Fruit fly (Drosophila melanogaster) whole organism: ENCODE data around the gene CG14332.

Experiments used
- CG8478 ChIP-seq: fragments of >200 bp; optimal IDR thresholded peaks from 2 replicates; lab custom pipeline; 2018; ENCODE audit warnings: inconsistent platforms
- Dll ChIP-seq: fragments of >200 bp; optimal IDR thresholded peaks from 2 replicates; lab custom pipeline; 2017
- EcR ChIP-seq, 2 experiments: fragments of >200 bp; optimal IDR thresholded peaks; 2 replicates each; lab custom pipeline; 2017; ENCODE audit warnings: missing biosample characterization in 2 of 2, missing genetic modification characterization in 2 of 2, missing genetic modification reagents in 2 of 2
- pan ChIP-seq: fragments of >200 bp; optimal IDR thresholded peaks from 2 replicates; lab custom pipeline; 2017
- psq ChIP-seq: fragments of >200 bp; optimal IDR thresholded peaks from 2 replicates; lab custom pipeline; 2017
- usp ChIP-seq: fragments of >200 bp; optimal IDR thresholded peaks from 2 replicates; lab custom pipeline; 2017; ENCODE audit warnings: missing biosample characterization, missing genetic modification characterization, mixed read lengths

Gene CG14332

DNA sequence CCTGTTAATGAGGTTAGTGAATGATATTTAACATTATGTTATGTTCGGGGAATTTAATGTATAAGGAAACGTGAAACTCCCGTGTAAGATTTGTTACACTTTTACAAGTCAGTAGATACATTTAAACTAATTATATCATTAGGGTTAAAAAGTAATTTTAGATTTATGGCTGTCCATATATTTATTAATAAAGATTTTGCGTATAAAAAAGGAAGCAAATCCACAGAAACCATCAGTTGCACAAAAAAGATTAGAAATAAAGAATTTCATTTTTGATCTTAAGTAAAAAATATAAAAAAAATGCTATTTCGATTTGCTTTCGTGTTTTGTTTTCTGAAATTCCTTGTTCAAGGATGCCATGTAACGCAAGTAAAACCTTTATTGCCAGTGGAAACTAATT lies 1.7 kb downstream of the CG14332 start, which contains the start of gene CG42835:
TSS of gene CG42835 (plus strand) at position 301 of the 400 bp plus-strand sequence.
- TF ChIP-seq usp: no peak
- TF ChIP-seq EcR (GFP tag; optimal IDR thresholded peaks at IDR 0.05; lab: Kevin White, UChicago): no peak
- TF ChIP-seq pan (lab: Kevin White, UChicago): no peak
- no peak for TF ChIP-seq CG8478 (lab: Kevin White, UChicago)
- no peak for TF ChIP-seq Dll
- TF ChIP-seq psq (lab: Kevin White, UChicago): no peak

DNA sequence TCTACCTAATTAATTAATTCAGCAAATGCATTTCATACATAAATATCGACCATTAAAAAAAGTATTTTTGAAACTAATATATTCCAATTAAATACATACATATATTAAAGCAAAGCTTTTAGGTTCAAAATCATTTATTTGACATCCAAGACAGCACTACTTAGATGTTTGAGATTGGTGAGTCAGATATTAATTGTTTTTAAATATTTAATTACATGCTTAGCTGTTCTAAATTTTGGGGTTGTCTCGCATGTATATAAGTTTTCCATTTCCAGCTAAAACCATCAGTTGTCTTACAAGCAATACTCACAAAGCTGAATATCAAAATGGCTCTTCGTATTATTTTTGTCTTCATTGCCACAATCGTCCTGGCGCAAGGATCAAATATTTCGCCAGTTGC lies 3.5 kb downstream of the CG14332 start, which contains the start of gene CG42834:
TSS of gene CG42834 (plus strand) at position 301 of the 400 bp plus-strand sequence.
- TF ChIP-seq Dll (no peak), CG8478 (lab: Kevin White, UChicago) (no peak), usp (no peak), EcR (GFP tag; optimal IDR thresholded peaks at IDR 0.05; lab: Kevin White, UChicago) (no peak), psq (lab: Kevin White, UChicago) (no peak), pan (lab: Kevin White, UChicago) (no peak)

DNA sequence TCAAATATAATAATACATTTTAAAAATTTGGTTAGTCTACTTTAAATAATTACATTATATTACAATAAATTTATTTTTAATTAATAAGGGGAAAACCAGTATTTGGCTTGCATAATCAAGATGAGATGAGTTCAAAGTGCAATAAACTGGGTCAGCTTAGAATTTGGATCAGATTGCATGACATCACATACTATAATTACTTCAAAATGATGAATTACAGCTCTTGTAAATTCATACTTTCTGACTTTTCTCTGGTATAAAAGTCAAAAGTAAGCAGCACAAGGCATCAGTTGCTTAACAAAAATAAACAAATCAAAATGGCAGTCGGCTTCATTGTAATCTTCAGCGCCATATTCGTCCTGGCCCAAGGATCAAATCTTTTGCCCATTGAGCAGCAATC lies 4.8 kb downstream of the CG14332 start, which contains the start of gene CG33333:
TSS of gene CG33333 (plus strand) at position 301 of the 400 bp plus-strand sequence.
- TF ChIP-seq EcR (GFP tag; optimal IDR thresholded peaks at IDR 0.05; lab: Kevin White, UChicago) (no peak), Dll (no peak), usp (no peak), psq (lab: Kevin White, UChicago) (no peak), CG8478 (lab: Kevin White, UChicago) (no peak), pan (lab: Kevin White, UChicago) (no peak)

DNA sequence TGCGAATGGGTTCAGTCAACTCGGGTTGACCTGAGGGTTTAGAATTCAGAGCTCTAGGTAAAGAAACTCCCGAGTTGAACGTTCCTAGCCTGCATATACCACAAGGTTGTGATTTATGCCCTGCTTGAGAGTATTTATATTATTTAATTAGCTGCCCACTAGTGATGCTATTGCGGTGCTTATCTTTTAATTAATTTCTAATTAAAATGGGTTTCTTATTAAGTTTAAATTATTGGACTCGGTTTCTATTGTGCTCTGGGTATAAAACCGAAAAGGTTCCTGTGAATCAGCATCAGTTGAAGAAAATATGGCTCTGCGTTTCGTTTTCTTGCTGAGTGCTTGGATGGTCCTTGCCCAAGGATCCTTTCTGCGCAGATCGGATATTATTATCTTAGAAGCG lies 6.6 kb downstream of the CG14332 start, which contains the start of gene CG5866:
TSS of gene CG5866 (plus strand) at position 301 of the 400 bp plus-strand sequence.
- no peak for TF ChIP-seq Dll
- no peak for TF ChIP-seq usp
- no peak for TF ChIP-seq pan (lab: Kevin White, UChicago)
- TF ChIP-seq EcR (GFP tag; optimal IDR thresholded peaks at IDR 0.05; lab: Kevin White, UChicago): no peak
- no peak for TF ChIP-seq CG8478 (lab: Kevin White, UChicago)
- no peak for TF ChIP-seq psq (lab: Kevin White, UChicago)

DNA sequence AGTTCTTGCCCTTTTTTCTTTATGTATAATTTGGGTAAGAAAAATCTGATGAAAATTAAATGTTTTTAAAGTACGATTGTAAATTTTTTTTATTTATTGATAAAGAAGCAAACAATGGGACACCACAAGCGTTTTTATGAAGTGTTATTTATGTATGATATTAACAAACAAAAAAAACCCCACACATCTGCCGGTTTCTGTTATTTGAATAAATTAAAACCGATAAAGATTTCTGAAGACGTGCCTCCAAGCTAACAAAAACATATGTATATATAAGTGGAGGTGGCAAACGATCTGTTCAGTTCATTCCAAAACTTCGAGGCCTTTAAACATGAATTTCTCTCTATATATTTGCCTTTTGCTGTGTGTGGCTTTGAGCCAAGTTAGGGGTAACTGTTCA lies 8.4 kb downstream of the CG14332 start, which contains the start of gene CG42822:
TSS of gene CG42822 (plus strand) at position 301 of the 400 bp plus-strand sequence.
- no peak for TF ChIP-seq usp

DNA sequence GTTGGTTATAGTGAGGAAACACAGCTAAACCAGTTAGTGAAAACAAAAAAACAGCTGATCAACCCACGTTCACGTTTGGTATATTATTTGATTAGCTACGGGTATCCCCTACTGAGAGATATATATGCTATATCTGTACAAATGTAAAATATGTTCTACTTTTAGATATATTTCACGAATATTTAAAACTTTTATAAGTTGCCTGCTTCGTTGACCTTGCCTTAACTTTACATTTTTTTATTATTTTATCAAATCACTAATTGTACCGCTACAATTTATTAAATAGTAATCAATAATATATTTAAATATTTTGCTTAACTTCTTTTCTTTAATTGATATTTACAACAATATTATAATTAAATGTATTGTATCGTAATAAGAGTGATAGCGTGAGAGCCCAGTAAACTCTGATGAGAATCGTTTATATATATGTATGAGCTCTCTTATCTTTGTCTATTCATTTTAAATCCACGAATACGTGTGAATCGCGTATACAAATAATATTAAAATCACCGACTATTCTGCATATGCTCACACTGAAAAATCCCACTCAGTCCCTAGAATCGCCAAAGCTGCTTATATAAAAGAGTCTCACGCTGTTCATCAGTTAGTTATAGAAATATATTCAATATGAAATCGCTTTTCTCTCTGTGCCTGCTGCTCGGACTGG lies 9.4 kb downstream of the CG14332 start, which contains the start of gene CG42821:
TSS of gene CG42821 (plus strand) at position 620 of the 670 bp plus-strand sequence.
- TF ChIP-seq pan (lab: Kevin White, UChicago): no peak
- TF ChIP-seq psq (lab: Kevin White, UChicago): no peak
- TF ChIP-seq EcR (GFP tag; optimal IDR thresholded peaks at IDR 0.05; lab: Kevin White, UChicago): no peak

DNA sequence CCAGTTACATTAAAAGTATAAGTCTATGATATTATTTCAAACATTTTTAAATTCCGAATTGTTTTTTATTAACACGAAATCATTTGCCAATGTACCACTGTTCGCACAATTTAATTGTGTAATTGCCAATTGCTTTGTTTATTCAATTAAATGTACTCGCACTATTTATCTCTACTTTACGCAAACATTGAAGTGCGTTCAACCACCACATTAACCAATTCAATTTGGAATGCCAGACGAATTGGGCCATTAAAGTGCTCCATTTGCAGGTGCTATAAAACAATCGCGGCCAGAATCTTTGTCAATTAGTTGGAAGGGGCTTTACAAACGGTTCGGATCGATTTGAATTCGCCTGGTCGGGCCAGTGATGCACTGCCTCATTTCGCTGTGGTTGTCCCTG lies 11.2 kb downstream of the CG14332 start, which contains the start of gene CG5863:
TSS of gene CG5863 (plus strand) at position 301 of the 400 bp plus-strand sequence.
- no peak for TF ChIP-seq CG8478 (lab: Kevin White, UChicago)
- TF ChIP-seq usp: no peak
- no peak for TF ChIP-seq EcR (GFP tag; optimal IDR thresholded peaks at IDR 0.05; lab: Kevin White, UChicago)
- TF ChIP-seq psq (lab: Kevin White, UChicago): no peak
- no peak for TF ChIP-seq pan (lab: Kevin White, UChicago)
- no peak for TF ChIP-seq Dll

DNA sequence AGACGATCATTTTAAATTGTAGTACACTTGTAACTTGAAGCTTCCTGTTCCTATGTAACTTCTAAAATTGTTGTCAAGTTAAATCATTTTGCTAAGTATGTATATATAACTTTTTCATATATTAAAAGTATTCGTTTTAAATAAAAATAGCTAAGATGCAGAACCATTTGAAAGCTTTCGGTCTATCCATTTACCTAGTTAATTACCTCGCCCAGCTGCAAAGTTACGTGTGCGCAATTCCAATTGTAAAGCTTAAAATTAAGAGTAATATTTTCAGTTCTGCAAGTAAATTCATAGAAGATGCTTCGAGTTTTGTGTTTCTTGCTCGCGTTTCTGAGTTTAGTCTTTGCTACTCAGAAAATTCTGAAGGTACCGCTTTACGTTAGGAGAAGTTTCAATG lies 12.7 kb downstream of the CG14332 start, which contains the start of gene CG5860:
TSS of gene CG5860 (plus strand) at position 301 of the 400 bp plus-strand sequence.
- TF ChIP-seq EcR (GFP tag; optimal IDR thresholded peaks at IDR 0.05; lab: Kevin White, UChicago) (no peak), usp (no peak), pan (lab: Kevin White, UChicago) (no peak), CG8478 (lab: Kevin White, UChicago) (no peak), Dll (no peak), psq (lab: Kevin White, UChicago) (no peak)

DNA sequence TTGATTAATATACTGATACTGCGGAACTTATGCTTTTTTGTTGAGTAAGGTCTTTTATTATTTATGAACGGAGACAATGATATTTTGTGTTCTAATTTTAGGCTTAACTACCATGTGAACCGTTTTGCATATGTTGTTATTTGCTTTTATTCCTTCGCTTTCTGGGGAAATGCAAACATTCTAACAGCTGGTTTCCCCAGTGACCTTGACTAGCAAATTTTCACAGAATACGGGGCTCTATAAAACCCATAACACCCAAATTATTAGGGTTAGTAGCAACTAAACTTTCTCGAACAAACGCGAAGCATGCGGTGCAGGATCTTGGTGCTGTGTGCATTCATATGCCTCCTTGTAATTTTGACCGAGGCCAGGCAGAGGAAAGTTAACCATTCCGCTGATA lies 14.4 kb downstream of the CG14332 start, which contains the start of gene CG17283:
TSS of gene CG17283 (plus strand) at position 301 of the 400 bp plus-strand sequence.
- TF ChIP-seq psq (lab: Kevin White, UChicago) (no peak), EcR (GFP tag; optimal IDR thresholded peaks at IDR 0.05; lab: Kevin White, UChicago) (no peak), usp (no peak), CG8478 (lab: Kevin White, UChicago) (no peak), Dll (no peak), pan (lab: Kevin White, UChicago) (no peak)

DNA sequence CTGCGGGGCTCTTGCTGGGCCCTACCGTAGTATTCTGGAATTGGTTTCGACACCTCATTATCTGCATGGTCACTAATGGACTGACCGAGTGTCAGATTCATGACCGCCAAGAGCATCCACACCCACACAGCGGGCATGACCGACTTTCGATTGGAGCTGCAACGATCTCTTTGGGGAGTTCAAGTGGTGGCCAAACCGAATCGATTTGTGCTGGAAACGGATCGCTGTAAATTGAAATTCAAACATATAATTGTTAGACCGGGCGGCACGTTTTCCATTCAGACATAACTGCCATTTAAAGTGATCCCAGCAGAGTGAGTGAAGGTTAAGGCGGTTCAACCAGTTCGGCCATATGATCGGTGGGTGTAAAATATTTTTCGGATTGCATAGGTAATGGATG lies 15.6 kb downstream of the CG14332 start, which contains the start of the genes CG42824 and CG42798:
TSS of gene CG42824 (minus strand) at position 101 of the 400 bp plus-strand sequence.
TSS of gene CG42798 (plus strand) at position 268 of the 400 bp plus-strand sequence.
- TF ChIP-seq CG8478 (lab: Kevin White, UChicago) (no peak), pan (lab: Kevin White, UChicago) (no peak), Dll (no peak), EcR (GFP tag; optimal IDR thresholded peaks at IDR 0.05; lab: Kevin White, UChicago) (no peak), usp (no peak), psq (lab: Kevin White, UChicago) (no peak)

DNA sequence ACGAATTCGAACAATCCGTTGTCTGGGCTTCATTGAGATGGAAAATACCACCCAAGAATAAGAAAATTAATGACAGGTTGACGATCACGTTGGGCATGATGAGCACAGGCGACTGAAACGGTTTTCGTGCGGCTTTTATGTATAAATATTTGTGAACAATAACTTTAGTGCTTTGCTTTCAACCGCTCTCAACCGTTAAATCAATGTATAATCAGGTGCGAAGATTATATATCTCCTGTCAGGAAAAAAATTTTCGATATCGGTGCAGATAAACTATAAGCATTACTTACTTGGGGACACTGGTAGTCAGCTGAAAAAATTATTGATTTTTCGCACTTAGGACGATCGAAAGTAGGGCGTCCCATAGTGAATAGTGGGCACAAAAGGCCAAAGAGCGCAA lies 17.0 kb downstream of the CG14332 start, which contains the start of gene CG42823:
TSS of gene CG42823 (minus strand) at position 101 of the 400 bp plus-strand sequence.
- TF ChIP-seq psq (lab: Kevin White, UChicago) (no peak), pan (lab: Kevin White, UChicago) (no peak), usp (no peak), EcR (GFP tag; optimal IDR thresholded peaks at IDR 0.05; lab: Kevin White, UChicago) (no peak), CG8478 (lab: Kevin White, UChicago) (no peak), Dll (no peak)

DNA sequence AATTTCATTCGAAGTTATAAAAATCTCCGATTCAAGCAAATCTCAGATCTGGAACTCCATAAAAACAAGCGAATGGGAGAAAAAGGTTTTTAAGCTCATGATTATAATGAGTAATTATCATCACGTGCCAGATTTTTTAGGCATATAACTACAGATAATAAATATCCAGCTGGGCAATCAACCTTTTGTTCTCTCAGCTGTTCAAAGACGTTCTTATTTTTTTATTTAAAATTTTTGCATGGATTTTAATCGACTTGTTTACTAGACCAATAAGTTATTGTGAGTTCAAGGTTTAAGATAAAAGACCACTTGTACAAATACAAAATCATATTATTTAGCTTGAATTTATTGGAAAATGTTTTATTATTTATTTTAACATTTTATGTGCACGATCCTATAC lies 17.8 kb downstream of the CG14332 start:
- no peak for TF ChIP-seq pan (lab: Kevin White, UChicago)
- no peak for TF ChIP-seq EcR (GFP tag; optimal IDR thresholded peaks at IDR 0.05; lab: Kevin White, UChicago)
- no peak for TF ChIP-seq CG8478 (lab: Kevin White, UChicago)
- no peak for TF ChIP-seq psq (lab: Kevin White, UChicago)
- no peak for TF ChIP-seq Dll
- TF ChIP-seq usp: no peak
